Worm (Caenorhabditis elegans) whole organism, midembryonic: ENCODE data around the gene Y62H9A.16.

Source experiments
- T22C8.4 ChIP-seq: fragments of 200-800 bp; sonication (Bioruptor generic); IDR thresholded peaks from 2 replicates; pipeline ENCODE4 v1.3.6; 2022; ENCODE audit warnings: missing genetic modification characterization, missing compliant biosample characterization
- cog-1 ChIP-seq: sonication (generic microtip); optimal IDR thresholded peaks from 2 replicates; lab custom pipeline; 2016; ENCODE audit warnings: missing genetic modification characterization, missing compliant biosample characterization
- flt-1 ChIP-seq: fragments of 200-800 bp; sonication (Bioruptor generic); IDR thresholded peaks from 2 replicates; pipeline ENCODE4 v1.3.6; 2022; ENCODE audit warnings: missing genetic modification characterization, missing compliant biosample characterization
- klf-2 ChIP-seq: fragments of 200-800 bp; sonication (Bioruptor generic); conservative IDR thresholded peaks from 2 replicates; pipeline ENCODE4 v1.3.6; 2022; ENCODE audit warnings: missing genetic modification reagents, missing genetic modification characterization, missing compliant biosample characterization
- med-1 ChIP-seq: sonication (generic microtip); optimal IDR thresholded peaks from 2 replicates; lab custom pipeline; 2017; ENCODE audit warnings: missing genetic modification characterization, mild to moderate bottlenecking, missing compliant biosample characterization, antibody characterized with exemption, missing genetic modification reagents; ENCODE audit not compliant: insufficient read depth
- ref-1 ChIP-seq: fragments of 200-800 bp; sonication (Bioruptor generic); conservative IDR thresholded peaks from 2 replicates; pipeline ENCODE4 v1.3.6; 2022; ENCODE audit warnings: missing genetic modification reagents, missing genetic modification characterization, missing compliant biosample characterization
- tab-1 ChIP-seq: fragments of 200-800 bp; sonication (Bioruptor generic); IDR thresholded peaks from 2 replicates; pipeline ENCODE4 v1.3.6; 2022; ENCODE audit warnings: missing genetic modification characterization, missing compliant biosample characterization
- ztf-23 ChIP-seq: fragments of 200-800 bp; sonication (Bioruptor generic); IDR thresholded peaks from 2 replicates; pipeline ENCODE4 v1.3.6; 2022; ENCODE audit warnings: missing genetic modification reagents, missing genetic modification characterization, missing compliant biosample characterization
- ztf-29 ChIP-seq: fragments of 200-800 bp; sonication (Bioruptor generic); IDR thresholded peaks from 2 replicates; pipeline ENCODE4 v1.3.6; 2022; ENCODE audit warnings: missing genetic modification reagents, missing genetic modification characterization, missing compliant biosample characterization

Y62H9A.16 gene

DNA sequence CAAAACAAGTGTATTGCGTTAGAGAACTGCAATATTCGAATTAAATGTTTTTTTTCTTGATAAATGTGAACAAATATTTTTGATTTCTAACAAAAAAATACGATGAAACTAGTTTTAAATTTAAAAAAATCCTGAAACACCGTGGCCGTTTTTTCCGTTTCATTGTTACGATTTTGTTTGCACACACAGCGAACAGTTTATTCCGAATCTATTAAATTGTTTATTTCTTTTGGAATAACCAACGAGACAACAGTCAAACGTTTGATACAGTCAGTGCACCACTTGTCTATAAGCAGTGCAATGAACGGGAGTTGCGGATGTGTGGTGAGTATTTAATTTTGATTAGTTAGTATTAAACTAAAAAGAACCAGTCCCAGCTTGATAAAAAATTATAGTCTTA lies 1.4 kb upstream of the Y62H9A.16 start, which contains the start of gene Y62H9A.13:
Y62H9A.13 (plus strand) TSS at position 301 of the 400 bp plus-strand sequence.
- TF ChIP-seq T22C8.4 (GFP tag; lab: Robert Waterston, UW): no peak
- no peak for TF ChIP-seq ztf-29 (GFP tag; lab: Robert Waterston, UW)
- TF ChIP-seq ztf-23 (GFP tag; lab: Robert Waterston, UW): no peak
- TF ChIP-seq flt-1 (GFP tag; lab: Robert Waterston, UW): no peak
- TF ChIP-seq cog-1 (tag; lab: Kevin White, UChicago): no peak
- no peak for TF ChIP-seq klf-2 (GFP tag; lab: Robert Waterston, UW)
- TF ChIP-seq ref-1 (GFP tag; lab: Robert Waterston, UW): no peak
- TF ChIP-seq med-1 (GFP tag; lab: Kevin White, UChicago): no peak
- no peak for TF ChIP-seq tab-1 (GFP tag; lab: Robert Waterston, UW)

DNA sequence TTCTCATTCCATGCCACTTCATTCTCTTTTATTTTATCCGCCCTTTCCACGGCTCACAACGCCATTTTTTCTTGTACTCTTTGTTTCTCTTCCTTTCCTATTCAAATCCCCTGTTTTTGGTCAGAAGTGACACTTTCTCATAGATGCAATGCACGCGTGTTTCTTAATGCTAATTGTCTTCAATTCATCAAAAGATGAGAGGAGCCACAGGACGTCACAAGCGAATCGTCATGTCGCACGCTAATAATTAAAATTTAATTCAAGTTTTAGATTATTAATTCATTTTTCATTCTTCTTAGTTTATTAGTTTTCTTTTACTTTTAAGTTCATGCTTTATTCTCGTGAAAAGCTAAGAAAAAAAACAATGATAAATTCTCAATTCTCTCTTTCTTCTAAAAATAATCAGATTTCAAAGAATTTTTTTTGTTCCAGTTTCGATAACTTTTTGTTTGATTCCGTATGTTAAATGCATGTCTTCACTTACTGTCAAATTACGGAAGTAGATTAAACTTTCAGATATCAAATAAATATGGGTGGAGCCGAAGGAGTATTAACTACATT lies 2.7 kb downstream of the Y62H9A.16 start, which contains the start of gene Y62H9A.14:
Y62H9A.14 (plus strand) TSS at position 511 of the 561 bp plus-strand sequence.
- no peak for TF ChIP-seq T22C8.4 (GFP tag; lab: Robert Waterston, UW)
- no peak for TF ChIP-seq ztf-29 (GFP tag; lab: Robert Waterston, UW)
- TF ChIP-seq klf-2 (GFP tag; lab: Robert Waterston, UW): no peak
- no peak for TF ChIP-seq med-1 (GFP tag; lab: Kevin White, UChicago)
- no peak for TF ChIP-seq flt-1 (GFP tag; lab: Robert Waterston, UW)
- no peak for TF ChIP-seq ref-1 (GFP tag; lab: Robert Waterston, UW)
- no peak for TF ChIP-seq cog-1 (tag; lab: Kevin White, UChicago)
- no peak for TF ChIP-seq tab-1 (GFP tag; lab: Robert Waterston, UW)
- no peak for TF ChIP-seq ztf-23 (GFP tag; lab: Robert Waterston, UW)

DNA sequence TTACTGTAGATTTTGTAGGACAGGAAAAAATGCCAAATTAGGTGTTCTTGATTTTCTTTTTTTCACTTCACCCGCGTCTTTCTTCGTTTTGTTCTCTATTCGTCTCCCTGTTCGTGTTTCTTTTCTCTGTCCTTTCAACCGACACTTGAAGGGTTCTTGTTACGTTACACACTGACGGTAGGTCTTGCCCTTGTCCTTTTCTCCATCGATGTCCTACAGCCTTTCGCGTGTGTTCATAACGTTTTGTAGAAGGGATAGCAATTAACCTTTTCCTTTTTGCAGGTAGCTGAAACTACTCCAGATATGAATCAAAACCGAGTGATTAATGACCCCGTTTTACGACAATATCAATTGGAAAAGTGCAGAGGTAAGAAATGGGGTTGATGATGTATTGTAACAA lies 6.1 kb downstream of the Y62H9A.16 start, which contains the start of gene F55G7.1:
F55G7.1 (plus strand) TSS at position 276 of the 400 bp plus-strand sequence.
- TF ChIP-seq cog-1 (tag; lab: Kevin White, UChicago): no peak
- no peak for TF ChIP-seq ref-1 (GFP tag; lab: Robert Waterston, UW)
- TF ChIP-seq med-1 (GFP tag; lab: Kevin White, UChicago): no peak
- TF ChIP-seq ztf-29 (GFP tag; lab: Robert Waterston, UW): no peak
- no peak for TF ChIP-seq T22C8.4 (GFP tag; lab: Robert Waterston, UW)
- no peak for TF ChIP-seq klf-2 (GFP tag; lab: Robert Waterston, UW)
- TF ChIP-seq ztf-23 (GFP tag; lab: Robert Waterston, UW): no peak
- TF ChIP-seq tab-1 (GFP tag; lab: Robert Waterston, UW): no peak
- TF ChIP-seq flt-1 (GFP tag; lab: Robert Waterston, UW): no peak

DNA sequence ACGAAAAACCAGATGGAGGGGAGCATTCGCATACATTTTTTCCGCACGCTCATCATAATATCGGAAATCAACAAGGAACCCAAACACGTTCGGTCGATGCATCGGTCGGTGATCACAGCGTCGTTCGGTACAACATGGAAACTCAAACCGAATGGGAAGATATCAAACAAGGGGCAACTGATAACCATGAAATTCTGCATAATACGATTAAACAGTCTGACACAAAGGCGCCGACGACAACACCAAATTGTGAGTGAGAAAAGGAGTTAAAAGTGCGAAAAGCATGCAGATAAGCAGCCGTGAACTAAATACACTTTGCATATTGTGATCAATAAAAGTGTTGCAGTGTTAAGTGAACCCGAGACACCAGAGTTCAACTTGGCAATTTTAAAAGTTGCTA lies 7.1 kb downstream of the Y62H9A.16 start:
- TF ChIP-seq flt-1 (GFP tag; lab: Robert Waterston, UW) (no peak), ztf-23 (GFP tag; lab: Robert Waterston, UW) (no peak), cog-1 (tag; lab: Kevin White, UChicago) (no peak), med-1 (GFP tag; lab: Kevin White, UChicago) (no peak), tab-1 (GFP tag; lab: Robert Waterston, UW) (no peak), klf-2 (GFP tag; lab: Robert Waterston, UW) (no peak), ref-1 (GFP tag; lab: Robert Waterston, UW) (no peak), T22C8.4 (GFP tag; lab: Robert Waterston, UW) (no peak), ztf-29 (GFP tag; lab: Robert Waterston, UW) (no peak)

DNA sequence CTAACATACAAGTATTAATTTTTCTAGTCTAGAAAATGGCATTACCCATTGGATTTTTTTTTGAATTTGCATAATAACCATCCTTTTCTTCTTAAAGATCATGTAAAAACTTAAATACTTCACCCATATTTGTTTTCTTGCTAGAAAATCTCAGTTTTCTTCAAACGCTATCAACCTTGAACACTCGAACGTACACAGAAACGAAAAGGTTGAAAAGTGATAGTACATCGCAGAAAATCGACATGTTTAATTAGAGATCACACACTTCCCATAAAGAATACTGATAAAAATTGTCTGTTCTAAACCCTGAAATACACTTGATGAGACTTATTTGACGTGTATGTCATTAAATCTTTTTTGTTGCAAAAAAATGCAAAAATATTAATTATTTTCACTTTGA lies 9.5 kb downstream of the Y62H9A.16 start, which contains the start of gene F55G7.4:
F55G7.4 (plus strand) TSS at position 301 of the 400 bp plus-strand sequence.
- TF ChIP-seq klf-2 (GFP tag; lab: Robert Waterston, UW) (no peak), ztf-23 (GFP tag; lab: Robert Waterston, UW) (no peak), ref-1 (GFP tag; lab: Robert Waterston, UW) (no peak)

DNA sequence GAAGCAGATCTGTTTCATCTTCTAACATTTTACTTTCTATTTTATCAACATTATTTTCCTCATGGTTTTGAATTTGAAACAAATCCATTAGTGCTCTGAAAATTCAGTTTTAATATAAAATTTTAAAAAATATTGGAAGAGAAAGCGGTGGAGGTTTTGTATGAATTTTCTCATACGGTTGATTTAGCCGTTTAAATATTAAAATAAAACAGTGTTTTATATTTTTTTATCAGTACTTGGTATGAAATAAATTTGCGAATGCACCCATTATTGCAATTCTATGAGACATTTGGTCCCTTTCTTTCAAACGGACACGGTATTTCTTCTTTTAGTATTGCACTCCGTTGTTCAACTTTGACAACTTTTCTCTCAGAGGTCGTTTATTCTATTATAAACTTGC lies 13.5 kb downstream of the Y62H9A.16 start, which contains the start of gene dot-1.4:
dot-1.4 (minus strand) TSS at position 101 of the 400 bp plus-strand sequence.
- TF ChIP-seq flt-1 (GFP tag; lab: Robert Waterston, UW): no peak
- TF ChIP-seq T22C8.4 (GFP tag; lab: Robert Waterston, UW): no peak
- no peak for TF ChIP-seq klf-2 (GFP tag; lab: Robert Waterston, UW)
- no peak for TF ChIP-seq ztf-23 (GFP tag; lab: Robert Waterston, UW)
- no peak for TF ChIP-seq ref-1 (GFP tag; lab: Robert Waterston, UW)
- no peak for TF ChIP-seq med-1 (GFP tag; lab: Kevin White, UChicago)
- TF ChIP-seq tab-1 (GFP tag; lab: Robert Waterston, UW): no peak
- no peak for TF ChIP-seq cog-1 (tag; lab: Kevin White, UChicago)
- TF ChIP-seq ztf-29 (GFP tag; lab: Robert Waterston, UW): no peak

DNA sequence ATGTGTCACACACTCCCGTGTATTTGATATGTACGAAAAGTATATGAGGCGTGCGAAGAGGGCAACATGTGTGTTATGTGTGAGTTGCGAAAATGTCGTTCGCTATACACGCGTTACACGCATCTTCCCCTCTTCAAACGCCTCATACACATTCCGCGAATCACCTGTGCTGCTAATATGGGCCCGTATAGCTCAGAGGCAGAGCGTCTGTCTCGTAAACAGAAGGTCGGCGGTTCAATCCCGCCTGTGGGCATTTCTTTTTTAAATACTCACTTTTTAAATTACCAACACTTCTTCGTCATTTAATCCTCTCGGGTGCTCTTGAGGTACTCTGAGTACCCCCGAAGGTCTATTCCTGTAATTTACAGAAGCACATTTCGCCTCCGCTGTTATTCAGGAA lies 15.5 kb downstream of the Y62H9A.16 start:
- TF ChIP-seq ztf-23 (GFP tag; lab: Robert Waterston, UW) (no peak), cog-1 (tag; lab: Kevin White, UChicago) (no peak), klf-2 (GFP tag; lab: Robert Waterston, UW) (no peak), T22C8.4 (GFP tag; lab: Robert Waterston, UW) (no peak), flt-1 (GFP tag; lab: Robert Waterston, UW) (0 out of 2 replicates have a peak, but pooled peaks have one; percentile 32), med-1 (GFP tag; lab: Kevin White, UChicago) (no peak), tab-1 (GFP tag; lab: Robert Waterston, UW) (0 out of 2 replicates have a peak, but pooled peaks have one; percentile 32)

DNA sequence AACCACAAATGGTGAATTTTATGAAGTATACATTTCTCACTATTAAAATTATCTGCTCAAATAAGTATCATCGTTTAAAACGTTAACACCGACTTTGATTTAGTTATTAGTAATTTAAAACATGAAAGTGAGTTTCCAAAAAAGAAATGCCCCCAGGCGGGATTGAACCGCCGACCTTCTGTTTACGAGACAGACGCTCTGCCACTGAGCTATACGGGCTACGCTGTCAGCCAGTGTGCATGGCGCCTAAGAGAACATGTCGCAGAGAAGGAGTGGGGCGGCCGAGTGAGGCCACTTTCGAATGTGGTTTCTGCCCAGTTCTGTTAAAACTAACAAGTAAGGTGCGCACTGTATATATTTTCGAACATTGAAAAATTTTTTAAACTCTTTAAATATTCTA lies 16.8 kb downstream of the Y62H9A.16 start:
- TF ChIP-seq cog-1 (tag; lab: Kevin White, UChicago): peak; percentile 69
- TF ChIP-seq tab-1 (GFP tag; lab: Robert Waterston, UW): peak; percentile 90
- TF ChIP-seq ztf-23 (GFP tag; lab: Robert Waterston, UW): peak; percentile 85
- TF ChIP-seq T22C8.4 (GFP tag; lab: Robert Waterston, UW): peak; percentile 63; the same call in 1 of the 2 replicates
- peak; percentile 92 for TF ChIP-seq flt-1 (GFP tag; lab: Robert Waterston, UW)
- peak; percentile 72 for TF ChIP-seq ref-1 (GFP tag; lab: Robert Waterston, UW)
- TF ChIP-seq med-1 (GFP tag; lab: Kevin White, UChicago): peak; percentile 41
- TF ChIP-seq ztf-29 (GFP tag; lab: Robert Waterston, UW): 0 out of 2 replicates have a peak, but pooled peaks have one; percentile 58
- TF ChIP-seq klf-2 (GFP tag; lab: Robert Waterston, UW): peak; percentile 79
